Fruit fly (Drosophila melanogaster) whole organism, prepupa: ENCODE data around the gene CG34393.

ENCODE experiments used
- CG10669 ChIP-seq: fragments of 200-800 bp; sonication (Bioruptor generic); optimal IDR thresholded peaks from 3 replicates; lab custom pipeline; 2018; ENCODE audit warnings: missing biosample characterization, mild to moderate bottlenecking, missing genetic modification characterization, moderate library complexity
- CG16779 ChIP-seq: fragments of 200-800 bp; sonication (Bioruptor generic); optimal IDR thresholded peaks from 3 replicates; lab custom pipeline; 2017; ENCODE audit warnings: missing biosample characterization, mild to moderate bottlenecking, missing genetic modification characterization
- CG32006 ChIP-seq: fragments of 200-800 bp; sonication (Bioruptor generic); optimal IDR thresholded peaks from 3 replicates; lab custom pipeline; 2017; ENCODE audit warnings: missing biosample characterization, mild to moderate bottlenecking, missing genetic modification characterization
- CG6276 ChIP-seq: fragments of 200-800 bp; sonication (Bioruptor generic); optimal IDR thresholded peaks from 2 replicates; lab custom pipeline; 2017; ENCODE audit warnings: missing biosample characterization, mild to moderate bottlenecking, missing genetic modification characterization
- CG6792 ChIP-seq: fragments of 200-800 bp; sonication (Bioruptor generic); optimal IDR thresholded peaks from 3 replicates; lab custom pipeline; 2016; ENCODE audit warnings: missing biosample characterization, missing genetic modification characterization
- CG9139 ChIP-seq: fragments of 200-800 bp; sonication (Bioruptor generic); optimal IDR thresholded peaks from 3 replicates; lab custom pipeline; 2017; ENCODE audit warnings: missing biosample characterization, mild to moderate bottlenecking, missing genetic modification characterization
- Ets21C ChIP-seq: fragments of 200-800 bp; sonication (Bioruptor generic); optimal IDR thresholded peaks from 3 replicates; lab custom pipeline; 2016; ENCODE audit warnings: missing biosample characterization, missing genetic modification characterization
- Met ChIP-seq: fragments of 200-800 bp; sonication (Bioruptor generic); optimal IDR thresholded peaks from 3 replicates; lab custom pipeline; 2016; ENCODE audit warnings: missing biosample characterization, missing genetic modification characterization
- achi ChIP-seq: fragments of 200-800 bp; sonication (Bioruptor generic); optimal IDR thresholded peaks from 3 replicates; lab custom pipeline; 2016; ENCODE audit warnings: missing biosample characterization, missing genetic modification characterization
- cyc ChIP-seq: fragments of 200-800 bp; sonication (Bioruptor generic); optimal IDR thresholded peaks from 3 replicates; lab custom pipeline; 2016; ENCODE audit warnings: missing biosample characterization, missing genetic modification characterization
- dsx ChIP-seq: fragments of 200-800 bp; optimal IDR thresholded peaks from 3 replicates; lab custom pipeline; 2019; ENCODE audit warnings: missing biosample characterization, mild to moderate bottlenecking, missing genetic modification characterization, moderate library complexity; ENCODE audit not compliant: poor library complexity, severe bottlenecking
- fd59A ChIP-seq: fragments of 200-800 bp; sonication (Bioruptor generic); optimal IDR thresholded peaks from 2 replicates; lab custom pipeline; 2017; ENCODE audit warnings: missing biosample characterization, mild to moderate bottlenecking, missing genetic modification characterization, missing genetic modification reagents
- fd85E ChIP-seq: fragments of 200-800 bp; sonication (Bioruptor generic); optimal IDR thresholded peaks from 3 replicates; lab custom pipeline; 2016; ENCODE audit warnings: missing biosample characterization, missing genetic modification characterization

dm6 chr2L:3152696-3153613 lies 47.3 kb downstream of the CG34393 start:
- TF ChIP-seq CG6792 (GFP tag; lab: Kevin White, UChicago), result peak; percentile 76
- peak; percentile 54 for TF ChIP-seq CG10669 (GFP tag; lab: Kevin White, UChicago)
- peak; percentile 48 for TF ChIP-seq Ets21C
- TF ChIP-seq Met (GFP tag; lab: Kevin White, UChicago), result peak; percentile 77
- TF ChIP-seq CG6276, result peak; percentile 74
- TF ChIP-seq CG32006 (GFP tag; lab: Kevin White, UChicago), result peak; percentile 88
- TF ChIP-seq cyc (GFP tag; lab: Kevin White, UChicago), result peak; percentile 87
- peak; percentile 51 for TF ChIP-seq fd59A (GFP tag; lab: Kevin White, UChicago)
- TF ChIP-seq fd85E (GFP tag; lab: Kevin White, UChicago), result peak; percentile 79
- TF ChIP-seq achi, result peak; percentile 77
- TF ChIP-seq CG16779 (tag; lab: Kevin White, UChicago), result no peak
- peak; percentile 57 for TF ChIP-seq dsx (GFP tag; lab: Kevin White, UChicago)
- peak; percentile 59 for TF ChIP-seq CG9139
